Fruit fly (Drosophila melanogaster): Measurements from ENCODE around the gene vret.

vret gene

dm6 chr3R:22740930-22741329 lies 4.5 kb downstream of the vret start, which contains the start of the genes Dcr-1 and CG6985 (continued):
- TF ChIP-seq Lpt (GFP tag; optimal IDR thresholded peaks at IDR 0.05) (no peak), Scr (GFP tag; IDR thresholded peaks at IDR 0.05; ENCODE audit: partially characterized antibody) (peak; percentile 32), hbn (GFP tag; IDR thresholded peaks at IDR 0.05; ENCODE audit: partially characterized antibody) (peak; percentile 28; the same call in 1 of the 2 replicates), HmgZ (tag; optimal IDR thresholded peaks at IDR 0.05) (peak; percentile 11), CG34224 (GFP tag; IDR thresholded peaks at IDR 0.05; ENCODE audit: partially characterized antibody) (peak; percentile 33; the same call in 2 of the 3 replicates), ranshi (GFP tag; IDR thresholded peaks at IDR 0.05) (no peak), mld (GFP tag; IDR thresholded peaks at IDR 0.05; ENCODE audit: partially characterized antibody) (0 out of 3 replicates have a peak, but pooled peaks have one; percentile 24), bcd (GFP tag; optimal IDR thresholded peaks at IDR 0.05) (no peak), BEAF-32 (GFP tag; optimal IDR thresholded peaks at IDR 0.05) (peak; percentile 19), Jarid2 (GFP tag; optimal IDR thresholded peaks at IDR 0.05) (no peak), zen2 (GFP tag; IDR thresholded peaks at IDR 0.05; ENCODE audit: partially characterized antibody) (0 out of 3 replicates have a peak, but pooled peaks have one; percentile 20), Dll (GFP tag; IDR thresholded peaks at IDR 0.05; ENCODE audit: partially characterized antibody) (0 out of 4 replicates have a peak, but pooled peaks have one; percentile 23), CG7357 (GFP tag; IDR thresholded peaks at IDR 0.05) (no peak), Hr51 (GFP tag; optimal IDR thresholded peaks at IDR 0.05) (no peak), CG34422 (GFP tag; IDR thresholded peaks at IDR 0.05) (peak; percentile 54; the same call in 1 of the 3 replicates), tup (GFP tag; optimal IDR thresholded peaks at IDR 0.05) (no peak)

dm6 chr3R:22733751-22734150 lies 11.6 kb downstream of the vret start, which contains the start of gene Takl2:
TSS of gene Takl2 (minus strand) at chr3R:22733851.
- TF ChIP-seq gfzf (GFP tag; optimal IDR thresholded peaks at IDR 0.05) (no peak), CG13287 (GFP tag; IDR thresholded peaks at IDR 0.05; ENCODE audit: partially characterized antibody) (no peak), bigmax (GFP tag; optimal IDR thresholded peaks at IDR 0.05) (no peak), CG8478 (optimal IDR thresholded peaks at IDR 0.05) (no peak), wek (GFP tag; optimal IDR thresholded peaks at IDR 0.05) (no peak), gcm (GFP tag; optimal IDR thresholded peaks at IDR 0.05) (no peak), MESR4 (GFP tag; optimal IDR thresholded peaks at IDR 0.05) (no peak), abd-A (tag; optimal IDR thresholded peaks at IDR 0.05) (no peak), pb (GFP tag; optimal IDR thresholded peaks at IDR 0.05) (no peak), CG7786 (GFP tag; optimal IDR thresholded peaks at IDR 0.05) (no peak), CG4707 (GFP tag; optimal IDR thresholded peaks at IDR 0.05) (no peak), bsh (GFP tag; optimal IDR thresholded peaks at IDR 0.05) (no peak), E2f2 (GFP tag; IDR thresholded peaks at IDR 0.05) (no peak), fd102C (GFP tag; optimal IDR thresholded peaks at IDR 0.05) (no peak), br (optimal IDR thresholded peaks at IDR 0.05) (no peak), hb (GFP tag; IDR thresholded peaks at IDR 0.05; ENCODE audit: partially characterized antibody) (no peak), NK7.1 (GFP tag; optimal IDR thresholded peaks at IDR 0.05) (no peak), phol (tag; optimal IDR thresholded peaks at IDR 0.05) (no peak), peb (GFP tag; IDR thresholded peaks at IDR 0.05) (no peak), CG2120 (GFP tag; optimal IDR thresholded peaks at IDR 0.05) (no peak)

dm6 chr3R:22732995-22733394 lies 12.4 kb downstream of the vret start:
- no peak for TF ChIP-seq CG8290 (GFP tag; optimal IDR thresholded peaks at IDR 0.05)
- TF ChIP-seq CG8290 (tag; optimal IDR thresholded peaks at IDR 0.05) = no peak
- peak; percentile 58 to 66 for TF ChIP-seq Trl (optimal IDR thresholded peaks at IDR 0.05)
- TF ChIP-seq Trl (GFP tag; optimal IDR thresholded peaks at IDR 0.05) = no peak
- TF ChIP-seq lilli (GFP tag; optimal IDR thresholded peaks at IDR 0.05) = no peak
- TF ChIP-seq CG2889 (GFP tag; IDR thresholded peaks at IDR 0.05) = no peak
- TF ChIP-seq peb (GFP tag; IDR thresholded peaks at IDR 0.05) = no peak
- TF ChIP-seq Bdp1 (GFP tag; optimal IDR thresholded peaks at IDR 0.05) = no peak
- TF ChIP-seq cg (GFP tag; optimal IDR thresholded peaks at IDR 0.05) = peak; percentile 53
- no peak for TF ChIP-seq CG32532 (GFP tag; IDR thresholded peaks at IDR 0.05)
- no peak for TF ChIP-seq CG11456 (GFP tag; IDR thresholded peaks at IDR 0.05)
- 0 out of 2 replicates have a peak, but pooled peaks have one; percentile 17 for TF ChIP-seq tna (GFP tag; IDR thresholded peaks at IDR 0.05; ENCODE audit: partially characterized antibody)
- no peak for TF ChIP-seq CG1024 (GFP tag; IDR thresholded peaks at IDR 0.05)
- no peak for TF ChIP-seq D19A (tag; optimal IDR thresholded peaks at IDR 0.05)
- no peak for TF ChIP-seq Ssrp (tag; optimal IDR thresholded peaks at IDR 0.05)
- TF ChIP-seq repo (GFP tag; optimal IDR thresholded peaks at IDR 0.05) = no peak

Data from whole organism, embryonic.